Worm (Caenorhabditis elegans): ENCODE data around the gene nhr-55.

Gene nhr-55

ce11 chrV:489320-489719 lies 11.4 kb downstream of the nhr-55 start, which contains the start of gene nhr-106:
nhr-106 (plus strand) TSS chrV:489620.
- TF ChIP-seq flt-1 (GFP tag; IDR thresholded peaks at IDR 0.05), result no peak
- TF ChIP-seq T22C8.4 (GFP tag; IDR thresholded peaks at IDR 0.05), result no peak
- no peak for TF ChIP-seq tab-1 (GFP tag; IDR thresholded peaks at IDR 0.05)
- no peak for TF ChIP-seq klf-2 (GFP tag; conservative IDR thresholded peaks at IDR 0.05)
- no peak for TF ChIP-seq med-1 (GFP tag; optimal IDR thresholded peaks at IDR 0.05; ENCODE audit: insufficient read depth)
- no peak for TF ChIP-seq ztf-29 (GFP tag; IDR thresholded peaks at IDR 0.05)
- no peak for TF ChIP-seq ref-1 (GFP tag; conservative IDR thresholded peaks at IDR 0.05)
- no peak for TF ChIP-seq ztf-23 (GFP tag; IDR thresholded peaks at IDR 0.05)
- TF ChIP-seq cog-1 (tag; optimal IDR thresholded peaks at IDR 0.05), result no peak

- TF ChIP-seq med-1 (GFP tag; optimal IDR thresholded peaks at IDR 0.05; ENCODE audit: insufficient read depth) (no peak), klf-2 (GFP tag; conservative IDR thresholded peaks at IDR 0.05) (no peak), ztf-29 (GFP tag; IDR thresholded peaks at IDR 0.05) (no peak), ztf-23 (GFP tag; IDR thresholded peaks at IDR 0.05) (no peak), flt-1 (GFP tag; IDR thresholded peaks at IDR 0.05) (no peak), cog-1 (tag; optimal IDR thresholded peaks at IDR 0.05) (no peak), T22C8.4 (GFP tag; IDR thresholded peaks at IDR 0.05) (no peak)
Measured at ce11 chrV:491432-491831, 13.5 kb downstream of the nhr-55 start, which contains the start of gene str-196. str-196 (plus strand) TSS chrV:491732.

ce11 chrV:494284-494683 lies 16.3 kb downstream of the nhr-55 start, which contains the start of gene nhr-131:
nhr-131 (plus strand) TSS chrV:494370.
- no peak for TF ChIP-seq ztf-29 (GFP tag; IDR thresholded peaks at IDR 0.05)
- TF ChIP-seq T22C8.4 (GFP tag; IDR thresholded peaks at IDR 0.05), result 0 out of 2 replicates have a peak, but pooled peaks have one; percentile 29
- TF ChIP-seq med-1 (GFP tag; optimal IDR thresholded peaks at IDR 0.05; ENCODE audit: insufficient read depth), result no peak

- no peak for TF ChIP-seq ztf-29 (GFP tag; IDR thresholded peaks at IDR 0.05)
Measured at ce11 chrV:497399-497798, 19.4 kb downstream of the nhr-55 start, which contains the start of gene T01G6.1. T01G6.1 (plus strand) TSS chrV:497699.

- no peak for TF ChIP-seq cog-1 (tag; optimal IDR thresholded peaks at IDR 0.05)
- TF ChIP-seq med-1 (GFP tag; optimal IDR thresholded peaks at IDR 0.05; ENCODE audit: insufficient read depth), result no peak
Measured at ce11 chrV:500535-500934, 22.6 kb downstream of the nhr-55 start.

ce11 chrV:501230-501629 lies 23.3 kb downstream of the nhr-55 start, which contains the start of gene str-256:
str-256 (minus strand) TSS chrV:501330.
- no peak for TF ChIP-seq ztf-29 (GFP tag; IDR thresholded peaks at IDR 0.05)
- TF ChIP-seq flt-1 (GFP tag; IDR thresholded peaks at IDR 0.05), result no peak
- TF ChIP-seq T22C8.4 (GFP tag; IDR thresholded peaks at IDR 0.05), result no peak
- no peak for TF ChIP-seq tab-1 (GFP tag; IDR thresholded peaks at IDR 0.05)
- no peak for TF ChIP-seq med-1 (GFP tag; optimal IDR thresholded peaks at IDR 0.05; ENCODE audit: insufficient read depth)
- TF ChIP-seq ref-1 (GFP tag; conservative IDR thresholded peaks at IDR 0.05), result no peak
- TF ChIP-seq cog-1 (tag; optimal IDR thresholded peaks at IDR 0.05), result no peak
- no peak for TF ChIP-seq klf-2 (GFP tag; conservative IDR thresholded peaks at IDR 0.05)
- no peak for TF ChIP-seq ztf-23 (GFP tag; IDR thresholded peaks at IDR 0.05)

ce11 chrV:502803-503273 lies 24.9 kb downstream of the nhr-55 start, which contains the start of gene T01G6.10:
T01G6.10 (minus strand) TSS chrV:503223.
- no peak for TF ChIP-seq ztf-23 (GFP tag; IDR thresholded peaks at IDR 0.05)
- no peak for TF ChIP-seq flt-1 (GFP tag; IDR thresholded peaks at IDR 0.05)
- TF ChIP-seq tab-1 (GFP tag; IDR thresholded peaks at IDR 0.05), result no peak
- no peak for TF ChIP-seq ref-1 (GFP tag; conservative IDR thresholded peaks at IDR 0.05)
- no peak for TF ChIP-seq cog-1 (tag; optimal IDR thresholded peaks at IDR 0.05)
- TF ChIP-seq med-1 (GFP tag; optimal IDR thresholded peaks at IDR 0.05; ENCODE audit: insufficient read depth), result no peak
- TF ChIP-seq ztf-29 (GFP tag; IDR thresholded peaks at IDR 0.05), result no peak
- no peak for TF ChIP-seq T22C8.4 (GFP tag; IDR thresholded peaks at IDR 0.05)
- TF ChIP-seq klf-2 (GFP tag; conservative IDR thresholded peaks at IDR 0.05), result no peak

- TF ChIP-seq klf-2 (GFP tag; conservative IDR thresholded peaks at IDR 0.05), result no peak
- no peak for TF ChIP-seq cog-1 (tag; optimal IDR thresholded peaks at IDR 0.05)
- no peak for TF ChIP-seq med-1 (GFP tag; optimal IDR thresholded peaks at IDR 0.05; ENCODE audit: insufficient read depth)
- no peak for TF ChIP-seq T22C8.4 (GFP tag; IDR thresholded peaks at IDR 0.05)
- TF ChIP-seq tab-1 (GFP tag; IDR thresholded peaks at IDR 0.05), result no peak
- TF ChIP-seq ref-1 (GFP tag; conservative IDR thresholded peaks at IDR 0.05), result no peak
- TF ChIP-seq ztf-29 (GFP tag; IDR thresholded peaks at IDR 0.05), result no peak
- no peak for TF ChIP-seq ztf-23 (GFP tag; IDR thresholded peaks at IDR 0.05)
- no peak for TF ChIP-seq flt-1 (GFP tag; IDR thresholded peaks at IDR 0.05)
Measured at ce11 chrV:503728-504127, 25.8 kb downstream of the nhr-55 start, which contains the start of gene srlf-35. srlf-35 (plus strand) TSS chrV:504028.

ce11 chrV:505191-505590 lies 27.2 kb downstream of the nhr-55 start, which contains the start of gene srlf-19:
srlf-19 (plus strand) TSS chrV:505491.
- TF ChIP-seq T22C8.4 (GFP tag; IDR thresholded peaks at IDR 0.05) (no peak), klf-2 (GFP tag; conservative IDR thresholded peaks at IDR 0.05) (no peak), ztf-23 (GFP tag; IDR thresholded peaks at IDR 0.05) (no peak), flt-1 (GFP tag; IDR thresholded peaks at IDR 0.05) (no peak), ref-1 (GFP tag; conservative IDR thresholded peaks at IDR 0.05) (no peak), ztf-29 (GFP tag; IDR thresholded peaks at IDR 0.05) (no peak)

ce11 chrV:512420-512819 lies 34.5 kb downstream of the nhr-55 start, which contains the start of gene srh-37:
srh-37 (minus strand) TSS chrV:512520.
- TF ChIP-seq med-1 (GFP tag; optimal IDR thresholded peaks at IDR 0.05; ENCODE audit: insufficient read depth) (no peak), klf-2 (GFP tag; conservative IDR thresholded peaks at IDR 0.05) (no peak), cog-1 (tag; optimal IDR thresholded peaks at IDR 0.05) (no peak), ref-1 (GFP tag; conservative IDR thresholded peaks at IDR 0.05) (no peak), ztf-29 (GFP tag; IDR thresholded peaks at IDR 0.05) (no peak), ztf-23 (GFP tag; IDR thresholded peaks at IDR 0.05) (no peak), tab-1 (GFP tag; IDR thresholded peaks at IDR 0.05) (no peak), T22C8.4 (GFP tag; IDR thresholded peaks at IDR 0.05) (no peak)

Data from whole organism, midembryonic.